Fruit fly (Drosophila melanogaster) whole organism: ENCODE data around the gene CG16820.

Experiments used
- Dll ChIP-seq: fragments of >200 bp; optimal IDR thresholded peaks from 2 replicates; lab custom pipeline; 2017
- pan ChIP-seq: fragments of >200 bp; optimal IDR thresholded peaks from 2 replicates; lab custom pipeline; 2017
- usp ChIP-seq: fragments of >200 bp; optimal IDR thresholded peaks from 2 replicates; lab custom pipeline; 2017; ENCODE audit warnings: missing biosample characterization, missing genetic modification characterization, mixed read lengths

DNA sequence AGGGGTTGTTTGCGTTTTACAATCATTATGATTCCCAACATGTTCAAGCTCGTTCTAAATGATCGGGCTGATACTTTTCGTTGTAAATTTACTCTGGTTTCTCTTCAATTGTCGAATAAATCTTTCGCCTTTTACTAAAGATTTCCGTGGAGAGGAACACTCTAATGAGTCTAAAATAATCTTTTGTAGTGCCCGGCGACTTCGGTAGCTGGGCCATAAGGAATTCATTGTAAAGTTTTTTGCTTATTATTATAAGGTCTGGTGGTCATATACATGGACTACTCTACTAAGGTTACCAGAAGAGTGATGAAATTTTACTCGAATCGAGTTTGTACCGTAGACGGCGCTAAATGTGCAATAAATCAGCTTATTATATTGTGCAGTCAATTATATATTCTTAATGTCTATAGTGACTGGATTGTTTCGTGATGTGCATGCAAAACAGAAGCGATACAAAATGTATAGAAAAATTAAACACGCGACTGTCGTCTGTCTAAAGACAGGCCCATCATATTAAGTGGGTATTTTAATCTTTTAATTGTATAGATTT is 1.2 kb upstream of the CG16820 start:
- TF ChIP-seq usp (no peak), pan (lab: Kevin White, UChicago) (no peak), Dll (lab: Kevin White, UChicago) (no peak)
